Fruit fly (Drosophila melanogaster): ENCODE results near the gene CG18088.

CG18088 gene

dm6 chr2L:8952194-8953037 is 14.9 kb upstream of the CG18088 start:
- TF ChIP-seq CG9948 (tag; optimal IDR thresholded peaks at IDR 0.05) (peak; percentile 17), Pif1B (GFP tag; optimal IDR thresholded peaks at IDR 0.05) (peak; percentile 23), CG32121 (GFP tag; IDR thresholded peaks at IDR 0.05) (peak; percentile 74), CG17806 (tag; optimal IDR thresholded peaks at IDR 0.05) (peak; percentile 41), Ets98B (GFP tag; IDR thresholded peaks at IDR 0.05) (peak; percentile 79), CG8301 (tag; optimal IDR thresholded peaks at IDR 0.05) (peak; percentile 52), CG8159 (tag; optimal IDR thresholded peaks at IDR 0.05) (peak; percentile 36), CG10348 (GFP tag; IDR thresholded peaks at IDR 0.05) (no peak), gl (tag; optimal IDR thresholded peaks at IDR 0.05) (no peak), Snoo (tag; optimal IDR thresholded peaks at IDR 0.05) (no peak), CG12605 (GFP tag; IDR thresholded peaks at IDR 0.05) (peak; percentile 67), D1 (tag; optimal IDR thresholded peaks at IDR 0.05) (peak; percentile 75), EcR (GFP tag; optimal IDR thresholded peaks at IDR 0.05) (peak; percentile 29), rn (GFP tag; IDR thresholded peaks at IDR 0.05) (no peak), fd96Ca (GFP tag; IDR thresholded peaks at IDR 0.05) (no peak; the same call in 1 of the 3 replicates), Pif1A (GFP tag; optimal IDR thresholded peaks at IDR 0.05) (peak; percentile 60), CG13204 (GFP tag; optimal IDR thresholded peaks at IDR 0.05) (no peak), CG14655 (GFP tag; optimal IDR thresholded peaks at IDR 0.05) (peak; percentile 60), CG34367 (tag; optimal IDR thresholded peaks at IDR 0.05) (no peak), CG15710 (tag; optimal IDR thresholded peaks at IDR 0.05) (peak; percentile 40), CG4496 (GFP tag; IDR thresholded peaks at IDR 0.05) (peak; percentile 78)

- TF ChIP-seq Snoo (tag; optimal IDR thresholded peaks at IDR 0.05) (no peak), CG32121 (GFP tag; IDR thresholded peaks at IDR 0.05) (no peak), Ets98B (GFP tag; IDR thresholded peaks at IDR 0.05) (no peak), Pif1A (GFP tag; optimal IDR thresholded peaks at IDR 0.05) (no peak), CG4496 (GFP tag; IDR thresholded peaks at IDR 0.05) (no peak), CG8301 (tag; optimal IDR thresholded peaks at IDR 0.05) (no peak), CG15710 (tag; optimal IDR thresholded peaks at IDR 0.05) (no peak)
Measured at dm6 chr2L:8955597-8956335, 11.6 kb upstream of the CG18088 start.

- TF ChIP-seq CG4496 (GFP tag; IDR thresholded peaks at IDR 0.05): no peak
- TF ChIP-seq CG14655 (GFP tag; optimal IDR thresholded peaks at IDR 0.05): no peak
- no peak for TF ChIP-seq CG13204 (GFP tag; optimal IDR thresholded peaks at IDR 0.05)
- TF ChIP-seq fd96Ca (GFP tag; IDR thresholded peaks at IDR 0.05): no peak
- TF ChIP-seq D1 (tag; optimal IDR thresholded peaks at IDR 0.05): no peak
- no peak for TF ChIP-seq Pif1B (GFP tag; optimal IDR thresholded peaks at IDR 0.05)
- TF ChIP-seq CG34367 (tag; optimal IDR thresholded peaks at IDR 0.05): no peak
- TF ChIP-seq CG9948 (tag; optimal IDR thresholded peaks at IDR 0.05): no peak
- TF ChIP-seq Snoo (tag; optimal IDR thresholded peaks at IDR 0.05): no peak
- no peak for TF ChIP-seq CG8159 (tag; optimal IDR thresholded peaks at IDR 0.05)
- no peak for TF ChIP-seq CG17806 (tag; optimal IDR thresholded peaks at IDR 0.05)
Measured at dm6 chr2L:8956336-8956726, 11.0 kb upstream of the CG18088 start.

- no peak for TF ChIP-seq Pif1B (GFP tag; optimal IDR thresholded peaks at IDR 0.05)
- TF ChIP-seq Ets98B (GFP tag; IDR thresholded peaks at IDR 0.05): no peak
- TF ChIP-seq fd96Ca (GFP tag; IDR thresholded peaks at IDR 0.05): no peak
- no peak for TF ChIP-seq gl (tag; optimal IDR thresholded peaks at IDR 0.05)
- no peak for TF ChIP-seq Pif1A (GFP tag; optimal IDR thresholded peaks at IDR 0.05)
- no peak for TF ChIP-seq CG15710 (tag; optimal IDR thresholded peaks at IDR 0.05)
- no peak for TF ChIP-seq CG13204 (GFP tag; optimal IDR thresholded peaks at IDR 0.05)
- TF ChIP-seq CG17806 (tag; optimal IDR thresholded peaks at IDR 0.05): no peak
Measured at dm6 chr2L:8957152-8957551, 10.2 kb upstream of the CG18088 start.

dm6 chr2L:8958046-8958497 is 9.3 kb upstream of the CG18088 start:
- TF ChIP-seq CG8159 (tag; optimal IDR thresholded peaks at IDR 0.05): peak; percentile 85
- peak; percentile 75 for TF ChIP-seq D1 (tag; optimal IDR thresholded peaks at IDR 0.05)
- peak; percentile 82 for TF ChIP-seq CG9948 (tag; optimal IDR thresholded peaks at IDR 0.05)
- peak; percentile 81 for TF ChIP-seq CG15710 (tag; optimal IDR thresholded peaks at IDR 0.05)
- peak; percentile 97 for TF ChIP-seq CG4496 (GFP tag; IDR thresholded peaks at IDR 0.05)
- peak; percentile 86 for TF ChIP-seq Pif1A (GFP tag; optimal IDR thresholded peaks at IDR 0.05)
- TF ChIP-seq CG8301 (tag; optimal IDR thresholded peaks at IDR 0.05): peak; percentile 86
- peak; percentile 95 for TF ChIP-seq Ets98B (GFP tag; IDR thresholded peaks at IDR 0.05)
- TF ChIP-seq fd96Ca (GFP tag; IDR thresholded peaks at IDR 0.05): peak; percentile 65; the same call in 1 of the 3 replicates
- no peak for TF ChIP-seq EcR (GFP tag; optimal IDR thresholded peaks at IDR 0.05)
- peak; percentile 93 for TF ChIP-seq rn (GFP tag; IDR thresholded peaks at IDR 0.05)
- TF ChIP-seq Snoo (tag; optimal IDR thresholded peaks at IDR 0.05): peak; percentile 88
- TF ChIP-seq Pif1B (GFP tag; optimal IDR thresholded peaks at IDR 0.05): peak; percentile 68
- TF ChIP-seq CG10348 (GFP tag; IDR thresholded peaks at IDR 0.05): peak; percentile 84
- peak; percentile 97 for TF ChIP-seq CG32121 (GFP tag; IDR thresholded peaks at IDR 0.05)
- peak; percentile 74 for TF ChIP-seq CG34367 (tag; optimal IDR thresholded peaks at IDR 0.05)
- TF ChIP-seq CG17806 (tag; optimal IDR thresholded peaks at IDR 0.05): peak; percentile 85
- TF ChIP-seq CG12605 (GFP tag; IDR thresholded peaks at IDR 0.05): peak; percentile 96
- peak; percentile 86 for TF ChIP-seq CG14655 (GFP tag; optimal IDR thresholded peaks at IDR 0.05)
- TF ChIP-seq gl (tag; optimal IDR thresholded peaks at IDR 0.05): peak; percentile 46
- no peak for TF ChIP-seq CG13204 (GFP tag; optimal IDR thresholded peaks at IDR 0.05)
